Worm (Caenorhabditis elegans) whole organism, young adult: ENCODE results near the gene Y75B8A.31.

ENCODE experiments used
- C06A6.2 ChIP-seq: fragments of 200-800 bp; sonication (Bioruptor generic); conservative IDR thresholded peaks from 2 replicates; pipeline ENCODE4 v1.3.6; 2022; ENCODE audit warnings: missing genetic modification characterization, missing compliant biosample characterization
- D2030.7 ChIP-seq: fragments of 200-800 bp; sonication (Bioruptor generic); IDR thresholded peaks from 2 replicates; pipeline ENCODE4 v1.3.6; 2022; ENCODE audit warnings: missing genetic modification reagents, missing genetic modification characterization, missing compliant biosample characterization
- F22D6.2 ChIP-seq: sonication (generic microtip); optimal IDR thresholded peaks from 2 replicates; lab custom pipeline; 2016; ENCODE audit warnings: mild to moderate bottlenecking, missing genetic modification characterization, missing compliant biosample characterization
- F39B2.1 ChIP-seq: fragments of 200-800 bp; sonication (Bioruptor generic); IDR thresholded peaks from 2 replicates; pipeline ENCODE4 v1.3.6; 2022; ENCODE audit warnings: missing genetic modification reagents, missing genetic modification characterization, missing compliant biosample characterization
- F52B5.7 ChIP-seq: sonication (generic microtip); optimal IDR thresholded peaks from 2 replicates; lab custom pipeline; 2016; ENCODE audit warnings: mild to moderate bottlenecking, missing genetic modification characterization, missing compliant biosample characterization
- F57A8.1 ChIP-seq: fragments of 200-800 bp; sonication (Bioruptor generic); optimal IDR thresholded peaks from 2 replicates; lab custom pipeline; 2018; ENCODE audit warnings: mild to moderate bottlenecking, missing genetic modification characterization, moderate library complexity, missing compliant biosample characterization
- Y53F4B.3 ChIP-seq: fragments of 200-800 bp; sonication (Bioruptor generic); IDR thresholded peaks from 2 replicates; pipeline ENCODE4 v1.3.6; 2022; ENCODE audit warnings: missing genetic modification reagents, missing genetic modification characterization, missing compliant biosample characterization
- Y56A3A.18 ChIP-seq: fragments of 200-800 bp; sonication (Bioruptor generic); IDR thresholded peaks from 2 replicates; pipeline ENCODE4 v1.3.6; 2022; ENCODE audit warnings: missing genetic modification reagents, missing genetic modification characterization, missing compliant biosample characterization
- Y67H2A.10 ChIP-seq: fragments of 200-800 bp; sonication (Bioruptor generic); conservative IDR thresholded peaks from 2 replicates; pipeline ENCODE4 v1.3.6; 2022; ENCODE audit warnings: missing genetic modification reagents, missing genetic modification characterization, missing compliant biosample characterization
- Y79H2A.3 ChIP-seq: fragments of 200-800 bp; sonication (Bioruptor generic); conservative IDR thresholded peaks from 2 replicates; pipeline ENCODE4 v1.3.6; 2022; ENCODE audit warnings: missing genetic modification reagents, missing genetic modification characterization, missing compliant biosample characterization
- aptf-2 ChIP-seq: fragments of 200-800 bp; sonication (Bioruptor generic); conservative IDR thresholded peaks from 2 replicates; pipeline ENCODE4 v1.3.6; 2022; ENCODE audit warnings: missing genetic modification reagents, missing genetic modification characterization, missing compliant biosample characterization
- aptf-3 ChIP-seq: fragments of 200-800 bp; sonication (Bioruptor generic); IDR thresholded peaks from 2 replicates; pipeline ENCODE4 v1.3.6; 2022; ENCODE audit warnings: missing genetic modification characterization, missing compliant biosample characterization
- atf-7 ChIP-seq: sonication (generic microtip); optimal IDR thresholded peaks from 2 replicates; lab custom pipeline; 2017; ENCODE audit warnings: mild to moderate bottlenecking, missing genetic modification characterization, missing compliant biosample characterization
- athp-1 ChIP-seq: sonication (generic microtip); optimal IDR thresholded peaks from 2 replicates; lab custom pipeline; 2017; ENCODE audit warnings: mild to moderate bottlenecking, missing genetic modification characterization, missing compliant biosample characterization
- attf-3 ChIP-seq: fragments of 200-800 bp; sonication (Bioruptor generic); conservative IDR thresholded peaks from 2 replicates; pipeline ENCODE4 v1.3.6; 2022; ENCODE audit warnings: missing genetic modification reagents, missing genetic modification characterization, missing compliant biosample characterization
- bed-1 ChIP-seq: fragments of 200-800 bp; sonication (Bioruptor generic); IDR thresholded peaks from 2 replicates; pipeline ENCODE4 v1.3.6; 2022; ENCODE audit warnings: missing genetic modification reagents, missing genetic modification characterization, missing compliant biosample characterization
- ccch-3 ChIP-seq: fragments of 200-800 bp; sonication (Bioruptor generic); optimal IDR thresholded peaks from 2 replicates; lab custom pipeline; 2018; ENCODE audit warnings: mild to moderate bottlenecking, missing genetic modification characterization, missing compliant biosample characterization
- cebp-2 ChIP-seq: fragments of 200-800 bp; sonication (Bioruptor generic); IDR thresholded peaks from 2 replicates; pipeline ENCODE4 v1.3.6; 2022; ENCODE audit warnings: missing genetic modification characterization, missing compliant biosample characterization
- ceh-100 ChIP-seq: fragments of 200-800 bp; sonication (Bioruptor generic); IDR thresholded peaks from 2 replicates; pipeline ENCODE4 v1.3.6; 2022; ENCODE audit warnings: missing genetic modification reagents, missing genetic modification characterization, missing compliant biosample characterization
- chd-7 ChIP-seq: sonication (generic microtip); optimal IDR thresholded peaks from 2 replicates; lab custom pipeline; 2016; ENCODE audit warnings: mild to moderate bottlenecking, missing genetic modification characterization, moderate library complexity, missing compliant biosample characterization
- dox-1 ChIP-seq: fragments of 200-800 bp; sonication (Bioruptor generic); IDR thresholded peaks from 2 replicates; pipeline ENCODE4 v1.3.6; 2022; ENCODE audit warnings: missing genetic modification reagents, missing genetic modification characterization, missing compliant biosample characterization
- ekl-4 ChIP-seq: fragments of 200-800 bp; sonication (Bioruptor generic); IDR thresholded peaks from 2 replicates; pipeline ENCODE4 v1.3.6; 2022; ENCODE audit warnings: missing genetic modification reagents, missing genetic modification characterization, missing compliant biosample characterization
- hrde-1 ChIP-seq: sonication (generic microtip); optimal IDR thresholded peaks from 2 replicates; lab custom pipeline; 2016; ENCODE audit warnings: missing genetic modification characterization, mild to moderate bottlenecking, missing compliant biosample characterization, moderate library complexity, missing genotype, missing genetic modification reagents, borderline replicate concordance
- lin-26 ChIP-seq: fragments of 200-800 bp; sonication (Bioruptor generic); IDR thresholded peaks from 2 replicates; pipeline ENCODE4 v1.3.6; 2022; ENCODE audit warnings: missing genetic modification reagents, missing genetic modification characterization, missing compliant biosample characterization
- madf-10 ChIP-seq: sonication (generic microtip); optimal IDR thresholded peaks from 2 replicates; lab custom pipeline; 2016; ENCODE audit warnings: mild to moderate bottlenecking, missing genetic modification characterization, missing compliant biosample characterization
- mel-28 ChIP-seq: sonication (generic microtip); optimal IDR thresholded peaks from 2 replicates; lab custom pipeline; 2016; ENCODE audit warnings: borderline replicate concordance, mild to moderate bottlenecking, missing genetic modification characterization, missing compliant biosample characterization
- mxl-1 ChIP-seq: sonication (generic microtip); optimal IDR thresholded peaks from 2 replicates; lab custom pipeline; 2016; ENCODE audit warnings: missing genetic modification characterization, missing compliant biosample characterization
- nfya-2 ChIP-seq: fragments of 200-800 bp; sonication (Bioruptor generic); IDR thresholded peaks from 2 replicates; pipeline ENCODE4 v1.3.6; 2022; ENCODE audit warnings: missing genetic modification reagents, missing genetic modification characterization, missing compliant biosample characterization
- nhr-80 ChIP-seq: sonication (generic microtip); optimal IDR thresholded peaks from 2 replicates; lab custom pipeline; 2016; ENCODE audit warnings: missing genetic modification characterization, missing compliant biosample characterization
- nhr-90 ChIP-seq: sonication (generic microtip); optimal IDR thresholded peaks from 2 replicates; lab custom pipeline; 2016; ENCODE audit warnings: missing genotype, mild to moderate bottlenecking, missing genetic modification characterization, missing compliant biosample characterization
- pbrm-1 ChIP-seq: fragments of 200-800 bp; sonication (Bioruptor generic); IDR thresholded peaks from 2 replicates; pipeline ENCODE4 v1.3.6; 2022; ENCODE audit warnings: missing genetic modification reagents, missing genetic modification characterization, missing compliant biosample characterization
- pha-4 ChIP-seq: fragments of 150-350 bp; sonication (generic microtip); optimal IDR thresholded peaks from 2 replicates; lab custom pipeline; 2014; ENCODE audit warnings: missing biosample characterization, missing genetic modification reagents, missing genetic modification characterization
- rpc-1 ChIP-seq, 2 experiments: fragments of 150-350 bp in 1 of 2; sonication (generic microtip) in 1 of 2; optimal IDR thresholded peaks; 2 replicates each; lab custom pipeline; 2014 to 2018; ENCODE audit warnings: missing biosample characterization in 1 of 2, missing genetic modification characterization in 1 of 2, missing genetic modification reagents in 1 of 2, missing genotype in 1 of 2
- sdz-38 ChIP-seq: sonication (generic microtip); optimal IDR thresholded peaks from 2 replicates; lab custom pipeline; 2016; ENCODE audit warnings: missing genotype, missing genetic modification characterization, missing compliant biosample characterization
- sea-2 ChIP-seq: fragments of 200-800 bp; sonication (Bioruptor generic); IDR thresholded peaks from 2 replicates; pipeline ENCODE4 v1.3.6; 2022; ENCODE audit warnings: missing genetic modification characterization, missing compliant biosample characterization
- somi-1 ChIP-seq: fragments of 200-800 bp; sonication (Bioruptor generic); optimal IDR thresholded peaks from 2 replicates; lab custom pipeline; 2018; ENCODE audit warnings: mild to moderate bottlenecking, missing genetic modification characterization, missing compliant biosample characterization
- sptf-2 ChIP-seq: fragments of 200-800 bp; sonication (Bioruptor generic); optimal IDR thresholded peaks from 2 replicates; lab custom pipeline; 2018; ENCODE audit warnings: mild to moderate bottlenecking, missing genetic modification characterization, missing compliant biosample characterization
- unc-62 ChIP-seq: fragments of 150-350 bp; optimal IDR thresholded peaks from 2 replicates; lab custom pipeline; 2014; ENCODE audit warnings: missing biosample characterization, missing genetic modification reagents, missing genetic modification characterization
- zfh-2 ChIP-seq: fragments of 200-800 bp; sonication (Bioruptor generic); conservative IDR thresholded peaks from 2 replicates; pipeline ENCODE4 v1.3.6; 2022; ENCODE audit warnings: missing genetic modification reagents, missing genetic modification characterization, missing compliant biosample characterization
- zim-3 ChIP-seq: sonication (generic microtip); optimal IDR thresholded peaks from 2 replicates; lab custom pipeline; 2017; ENCODE audit warnings: mild to moderate bottlenecking, missing genetic modification characterization, moderate library complexity, missing compliant biosample characterization
- ztf-26 ChIP-seq: sonication (generic microtip); optimal IDR thresholded peaks from 2 replicates; lab custom pipeline; 2017; ENCODE audit warnings: missing genetic modification characterization, missing compliant biosample characterization
- ztf-28 ChIP-seq: fragments of 200-800 bp; sonication (Bioruptor generic); IDR thresholded peaks from 2 replicates; pipeline ENCODE4 v1.3.6; 2022; ENCODE audit warnings: missing genetic modification reagents, missing genetic modification characterization, missing compliant biosample characterization
- ztf-6 ChIP-seq: fragments of 200-800 bp; sonication (Bioruptor generic); IDR thresholded peaks from 2 replicates; pipeline ENCODE4 v1.3.6; 2022; ENCODE audit warnings: missing genetic modification reagents, missing genetic modification characterization, missing compliant biosample characterization

Gene Y75B8A.31

ce11 chrIII:12366989-12367557 lies 15.6 kb downstream of the Y75B8A.31 start, which contains the start of gene Y75B8A.33 (continued):
- no peak for TF ChIP-seq mel-28 (tag; lab: Kevin White, UChicago)
- TF ChIP-seq Y79H2A.3 = no peak
- no peak for TF ChIP-seq ccch-3
- no peak for TF ChIP-seq Y67H2A.10 (GFP tag; lab: Robert Waterston, UW)
- no peak for TF ChIP-seq madf-10 (tag; lab: Kevin White, UChicago)
- TF ChIP-seq F39B2.1 (GFP tag; lab: Robert Waterston, UW) = no peak
- TF ChIP-seq chd-7 (tag; lab: Kevin White, UChicago) = no peak
- no peak for TF ChIP-seq lin-26 (GFP tag; lab: Robert Waterston, UW)
- TF ChIP-seq Y56A3A.18 (GFP tag; lab: Robert Waterston, UW) = no peak
- TF ChIP-seq sdz-38 (tag; lab: Kevin White, UChicago) = no peak
- no peak for TF ChIP-seq F57A8.1
- no peak for TF ChIP-seq pha-4 (tag; lab: Kevin White, UChicago)
- no peak for TF ChIP-seq Y53F4B.3 (GFP tag; lab: Robert Waterston, UW)

ce11 chrIII:12367891-12368290 lies 16.4 kb downstream of the Y75B8A.31 start:
- TF ChIP-seq bed-1 (GFP tag; lab: Robert Waterston, UW) = no peak
- no peak for TF ChIP-seq ceh-100 (GFP tag; lab: Robert Waterston, UW)
- TF ChIP-seq nhr-90 = no peak
- 0 out of 2 replicates have a peak, but pooled peaks have one; percentile 31 for TF ChIP-seq ekl-4 (GFP tag; lab: Robert Waterston, UW)

ce11 chrIII:12368462-12369306 lies 17.2 kb downstream of the Y75B8A.31 start, which contains the start of gene his-72:
his-72 (minus strand) TSS chrIII:12369050.
- TF ChIP-seq chd-7 (tag; lab: Kevin White, UChicago) (no peak), mel-28 (tag; lab: Kevin White, UChicago) (no peak), nfya-2 (GFP tag; lab: Robert Waterston, UW) (no peak), somi-1 (GFP tag; lab: Kevin White, UChicago) (no peak), pha-4 (tag; lab: Kevin White, UChicago) (no peak), unc-62 (no peak), sptf-2 (no peak), athp-1 (tag; lab: Kevin White, UChicago) (no peak), F22D6.2 (no peak), atf-7 (tag; lab: Kevin White, UChicago) (peak; percentile 2), aptf-3 (GFP tag; lab: Robert Waterston, UW) (no peak), ztf-26 (no peak), F52B5.7 (tag; lab: Kevin White, UChicago) (no peak), pbrm-1 (GFP tag; lab: Robert Waterston, UW) (no peak), sea-2 (GFP tag; lab: Robert Waterston, UW) (0 out of 2 replicates have a peak, but pooled peaks have one; percentile 7), zfh-2 (GFP tag; lab: Robert Waterston, UW) (no peak), rpc-1 (optimal IDR thresholded peaks at IDR 0.05; lab: Kevin White, UChicago) (no peak), rpc-1 (tag; optimal IDR thresholded peaks at IDR 0.05; lab: Kevin White, UChicago) (no peak), mxl-1 (no peak), nhr-80 (peak; percentile 22), ztf-28 (no peak), sdz-38 (tag; lab: Kevin White, UChicago) (no peak), hrde-1 (tag; lab: Kevin White, UChicago) (no peak), zim-3 (tag; lab: Kevin White, UChicago) (no peak), C06A6.2 (no peak), cebp-2 (0 out of 2 replicates have a peak, but pooled peaks have one; percentile 17), aptf-2 (GFP tag; lab: Robert Waterston, UW) (no peak; the same call in 1 of the 2 replicates), dox-1 (0 out of 2 replicates have a peak, but pooled peaks have one; percentile 38), F57A8.1 (no peak), attf-3 (GFP tag; lab: Robert Waterston, UW) (no peak), ztf-6 (GFP tag; lab: Robert Waterston, UW) (no peak), D2030.7 (GFP tag; lab: Robert Waterston, UW) (peak; percentile 8; the same call in 1 of the 2 replicates)
